Worm (Caenorhabditis elegans): ENCODE data around the gene lron-3.

Gene lron-3

ce11 chrX:15590347-15590928 is 32.7 kb upstream of the lron-3 start, which contains the start of gene gas-1:
Gene gas-1, minus strand, starts transcription at chrX:15590397.
- peak; percentile 54 for TF ChIP-seq unc-55 (GFP tag; optimal IDR thresholded peaks at IDR 0.05)
- TF ChIP-seq nhr-129 (tag; optimal IDR thresholded peaks at IDR 0.05): peak; percentile 23
- peak; percentile 1 for TF ChIP-seq crh-2 (tag; optimal IDR thresholded peaks at IDR 0.05)
- no peak for TF ChIP-seq sem-4 (tag; optimal IDR thresholded peaks at IDR 0.05)
- TF ChIP-seq ztf-4 (tag; optimal IDR thresholded peaks at IDR 0.05): no peak
- TF ChIP-seq lsy-2 (tag; optimal IDR thresholded peaks at IDR 0.05): peak in 1 of 2 experiments; percentile 36

- TF ChIP-seq mdl-1 (tag; optimal IDR thresholded peaks at IDR 0.05) (no peak), snpc-4 (tag; optimal IDR thresholded peaks at IDR 0.05) (peak; percentile 53)
Observed at ce11 chrX:15586192-15586591, 28.4 kb upstream of the lron-3 start.

DNA sequence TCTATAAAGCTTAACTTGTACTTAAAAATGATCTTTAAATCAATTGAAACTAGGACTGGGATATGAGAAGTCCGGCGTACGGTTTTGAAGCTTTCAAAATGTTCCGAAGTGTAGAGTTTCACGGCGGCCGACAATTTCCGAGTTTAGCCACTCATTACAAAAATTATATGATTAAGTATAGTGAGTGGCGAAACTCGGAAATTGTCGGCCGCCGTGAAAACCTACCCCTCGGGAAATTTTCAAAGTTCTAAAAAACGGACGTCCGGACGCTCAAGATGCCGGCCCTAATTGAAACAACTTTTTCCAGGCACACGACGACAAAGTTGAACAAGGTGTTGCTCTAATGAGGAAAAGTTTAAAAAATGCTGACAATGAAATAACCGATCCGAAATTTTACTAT is 27.4 kb upstream of the lron-3 start:
- no peak for TF ChIP-seq ztf-11 (tag; optimal IDR thresholded peaks at IDR 0.05)
- TF ChIP-seq sem-4 (tag; optimal IDR thresholded peaks at IDR 0.05): no peak
- no peak for TF ChIP-seq mab-5 (tag; optimal IDR thresholded peaks at IDR 0.05)
- TF ChIP-seq ceh-16 (tag; optimal IDR thresholded peaks at IDR 0.05): no peak
- TF ChIP-seq elt-3 (tag; optimal IDR thresholded peaks at IDR 0.05): no peak
- TF ChIP-seq sma-3 (GFP tag; optimal IDR thresholded peaks at IDR 0.05): no peak
- no peak for TF ChIP-seq nhr-12 (tag; optimal IDR thresholded peaks at IDR 0.05)
- TF ChIP-seq mdl-1 (tag; optimal IDR thresholded peaks at IDR 0.05): no peak
- no peak for TF ChIP-seq alr-1 (tag; optimal IDR thresholded peaks at IDR 0.05)
- no peak for TF ChIP-seq zag-1 (tag; optimal IDR thresholded peaks at IDR 0.05)
- no peak for TF ChIP-seq lsy-2 (tag; optimal IDR thresholded peaks at IDR 0.05)
- TF ChIP-seq Y55F3AM.14 (GFP tag; optimal IDR thresholded peaks at IDR 0.05): no peak

DNA sequence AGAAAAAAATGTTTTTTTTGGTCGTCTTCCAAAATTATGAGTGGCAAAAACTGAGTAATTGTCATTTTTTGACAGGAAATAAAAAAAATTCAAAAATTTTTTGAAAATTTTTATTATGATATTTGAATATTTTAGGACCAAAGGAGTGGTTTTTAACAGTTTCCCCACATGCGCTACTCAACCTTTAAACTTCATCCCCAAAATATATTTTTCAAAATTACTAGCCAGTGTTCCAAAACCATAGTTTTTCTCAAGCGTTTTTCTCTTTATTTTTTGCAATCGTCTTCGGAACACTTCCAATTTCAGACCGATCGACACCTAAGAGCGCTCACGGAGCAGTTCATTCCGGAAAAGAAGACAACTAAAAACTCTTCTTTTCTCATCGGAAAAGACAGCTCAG is 19.2 kb upstream of the lron-3 start, which contains the start of gene K09A9.6:
Gene K09A9.6 (plus strand): TSS at position 301 of the 400 bp plus-strand sequence.
- no peak for TF ChIP-seq ceh-82 (tag; optimal IDR thresholded peaks at IDR 0.05)
- no peak for TF ChIP-seq snpc-4 (tag; optimal IDR thresholded peaks at IDR 0.05)
- no peak for TF ChIP-seq skn-1 (tag; optimal IDR thresholded peaks at IDR 0.05)
- TF ChIP-seq ceh-16 (tag; optimal IDR thresholded peaks at IDR 0.05): no peak
- TF ChIP-seq R02D3.7 (tag; optimal IDR thresholded peaks at IDR 0.05): no peak
- no peak for TF ChIP-seq lsy-2 (tag; optimal IDR thresholded peaks at IDR 0.05)
- no peak for TF ChIP-seq lin-11 (tag; optimal IDR thresholded peaks at IDR 0.05)

DNA sequence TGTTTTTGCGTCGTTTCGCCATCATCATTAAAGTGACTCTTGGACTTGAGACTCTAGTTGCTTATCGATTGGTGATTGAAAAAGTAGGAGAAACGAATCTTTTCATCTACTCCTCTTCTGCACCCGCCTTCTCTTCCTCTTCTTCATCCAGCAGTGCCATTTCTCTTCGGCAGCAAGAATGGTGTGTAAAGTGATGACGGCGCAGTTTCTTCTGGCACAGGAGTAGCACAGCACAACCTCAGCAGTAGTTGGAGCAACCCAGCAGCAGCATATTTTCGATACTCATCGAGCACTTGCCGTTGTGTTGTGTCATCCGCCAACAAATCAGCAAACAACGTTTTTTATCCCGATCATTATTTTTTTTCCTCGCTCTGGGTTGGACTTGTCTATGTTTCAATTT is 17.7 kb upstream of the lron-3 start:
- TF ChIP-seq mab-5 (tag; optimal IDR thresholded peaks at IDR 0.05): no peak
- peak; percentile 59 for TF ChIP-seq nhr-129 (tag; optimal IDR thresholded peaks at IDR 0.05)
- TF ChIP-seq R02D3.7 (tag; optimal IDR thresholded peaks at IDR 0.05): no peak
- TF ChIP-seq sma-9 (GFP tag; optimal IDR thresholded peaks at IDR 0.05): peak; percentile 29
- no peak for TF ChIP-seq sma-9 (tag; optimal IDR thresholded peaks at IDR 0.05)
- no peak for TF ChIP-seq nhr-25 (tag; optimal IDR thresholded peaks at IDR 0.05)
- peak; percentile 19 for TF ChIP-seq F13H6.1 (tag; optimal IDR thresholded peaks at IDR 0.05)

DNA sequence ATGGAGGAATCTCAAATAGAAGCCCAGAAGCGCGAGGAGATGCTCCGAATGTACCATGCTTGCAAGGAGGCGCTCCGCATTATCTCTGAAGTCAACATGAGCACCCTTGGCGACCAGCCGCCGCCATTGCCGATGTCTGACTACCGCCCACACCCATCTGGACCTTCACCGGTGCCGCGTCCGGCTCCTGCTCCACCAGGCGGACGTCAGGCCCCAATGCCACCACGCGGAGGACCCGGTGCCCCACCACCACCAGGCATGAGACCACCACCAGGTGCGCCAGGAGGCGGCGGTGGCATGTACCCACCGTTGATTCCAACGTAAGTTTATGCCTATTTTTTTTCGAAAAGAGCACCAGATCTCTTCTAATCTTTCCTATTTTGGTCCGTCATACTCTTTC is 14.3 kb upstream of the lron-3 start:
- no peak for TF ChIP-seq nhr-12 (tag; optimal IDR thresholded peaks at IDR 0.05)
- 0 out of 2 replicates have a peak, but pooled peaks have one; percentile 39 for TF ChIP-seq ztf-1 (GFP tag; conservative IDR thresholded peaks at IDR 0.05)
- no peak for TF ChIP-seq nhr-6 (tag; optimal IDR thresholded peaks at IDR 0.05)
- TF ChIP-seq peb-1 (tag; optimal IDR thresholded peaks at IDR 0.05): no peak

DNA sequence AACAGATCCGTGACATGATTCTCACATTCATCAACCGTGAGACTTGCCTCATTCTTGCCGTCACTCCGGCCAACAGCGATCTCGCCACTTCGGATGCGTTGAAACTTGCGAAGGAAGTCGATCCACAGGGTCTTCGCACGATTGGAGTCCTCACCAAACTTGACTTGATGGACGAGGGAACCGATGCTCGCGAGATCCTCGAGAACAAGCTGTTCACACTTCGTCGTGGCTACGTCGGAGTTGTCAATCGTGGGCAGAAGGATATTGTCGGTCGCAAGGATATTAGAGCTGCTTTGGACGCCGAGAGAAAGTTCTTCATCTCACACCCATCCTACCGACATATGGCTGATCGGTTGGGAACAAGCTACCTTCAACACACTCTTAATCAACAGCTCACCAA is 11.9 kb upstream of the lron-3 start:
- TF ChIP-seq mdl-1 (tag; optimal IDR thresholded peaks at IDR 0.05) (no peak), elt-3 (tag; optimal IDR thresholded peaks at IDR 0.05) (no peak), ceh-82 (tag; optimal IDR thresholded peaks at IDR 0.05) (no peak), fos-1 (tag; optimal IDR thresholded peaks at IDR 0.05) (no peak), nhr-12 (tag; optimal IDR thresholded peaks at IDR 0.05) (no peak), sma-3 (GFP tag; optimal IDR thresholded peaks at IDR 0.05) (no peak), crh-2 (tag; optimal IDR thresholded peaks at IDR 0.05) (no peak), ztf-1 (GFP tag; conservative IDR thresholded peaks at IDR 0.05) (no peak), lsy-2 (tag; optimal IDR thresholded peaks at IDR 0.05) (no peak), elt-1 (tag; optimal IDR thresholded peaks at IDR 0.05) (no peak)

Data from whole organism, L2 larva.